Fruit fly (Drosophila melanogaster): ENCODE data around the gene CG17105.

The CG17105 gene

dm6 chr2L:10680584-10681080 lies at the start of gene CG17105:
TSS of gene CG17105 (plus strand) at chr2L:10681030.
- no peak for TF ChIP-seq CG8478 (optimal IDR thresholded peaks at IDR 0.05)
- TF ChIP-seq usp (GFP tag; optimal IDR thresholded peaks at IDR 0.05), result no peak
- TF ChIP-seq pan (optimal IDR thresholded peaks at IDR 0.05), result no peak
- no peak for TF ChIP-seq EcR (GFP tag; optimal IDR thresholded peaks at IDR 0.05)
- TF ChIP-seq Dll (optimal IDR thresholded peaks at IDR 0.05), result no peak
- no peak for TF ChIP-seq psq (optimal IDR thresholded peaks at IDR 0.05)

DNA sequence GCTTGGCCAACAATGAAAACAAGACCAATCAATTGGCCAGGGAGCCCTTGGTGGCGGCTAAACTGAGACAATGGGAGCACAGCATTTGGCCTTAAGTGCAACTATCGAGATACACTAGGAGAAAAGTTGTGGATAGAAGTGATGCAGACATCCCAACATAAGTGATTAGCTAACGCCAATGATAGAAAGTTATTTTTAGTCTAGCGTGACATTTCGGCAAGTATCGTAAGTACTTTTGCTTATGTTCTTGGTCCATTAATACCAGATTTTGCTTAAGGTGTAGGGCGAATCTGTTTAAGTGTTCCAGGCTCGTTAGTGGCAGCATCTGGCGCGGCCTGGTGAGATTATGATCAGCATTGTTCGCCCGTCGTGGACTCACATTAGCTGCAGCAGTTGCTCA lies 48.1 kb upstream of the CG17105 start:
- TF ChIP-seq EcR (GFP tag; optimal IDR thresholded peaks at IDR 0.05), result no peak
- TF ChIP-seq psq (optimal IDR thresholded peaks at IDR 0.05), result no peak
- TF ChIP-seq Dll (optimal IDR thresholded peaks at IDR 0.05), result no peak
- TF ChIP-seq usp (GFP tag; optimal IDR thresholded peaks at IDR 0.05), result no peak
- TF ChIP-seq pan (optimal IDR thresholded peaks at IDR 0.05), result no peak
- TF ChIP-seq CG8478 (optimal IDR thresholded peaks at IDR 0.05), result no peak

DNA sequence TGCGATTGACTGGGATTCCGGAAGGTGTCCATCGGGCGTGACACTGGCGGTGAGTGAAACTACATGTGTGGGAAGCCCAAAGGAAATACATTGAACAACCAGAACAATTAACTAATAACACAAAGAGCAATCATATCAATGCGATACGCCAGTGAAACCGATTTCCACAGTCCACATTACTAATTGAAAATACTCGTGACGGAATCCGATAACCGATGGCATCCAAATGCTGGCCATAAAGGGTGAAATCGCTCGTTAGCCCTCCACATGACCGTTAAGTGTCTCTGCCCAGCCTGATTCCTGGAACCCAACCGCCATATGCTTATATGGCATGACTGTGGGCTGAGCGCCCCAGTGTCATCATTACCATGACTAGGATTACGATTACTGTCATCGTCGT lies 42.5 kb upstream of the CG17105 start, which contains the start of gene CG7329:
Gene CG7329, minus strand, starts transcription at position 101 of the 400 bp plus-strand sequence.
- TF ChIP-seq pan (optimal IDR thresholded peaks at IDR 0.05), result no peak
- TF ChIP-seq Dll (optimal IDR thresholded peaks at IDR 0.05), result no peak

- TF ChIP-seq EcR (GFP tag; optimal IDR thresholded peaks at IDR 0.05) (no peak), usp (GFP tag; optimal IDR thresholded peaks at IDR 0.05) (no peak), CG8478 (optimal IDR thresholded peaks at IDR 0.05) (no peak), psq (optimal IDR thresholded peaks at IDR 0.05) (no peak), pan (optimal IDR thresholded peaks at IDR 0.05) (no peak), Dll (optimal IDR thresholded peaks at IDR 0.05) (no peak)
Measured at dm6 chr2L:10639631-10640030, 41.2 kb upstream of the CG17105 start, which contains the start of gene CG31872. TSS of gene CG31872 (plus strand) at chr2L:10639931.

DNA sequence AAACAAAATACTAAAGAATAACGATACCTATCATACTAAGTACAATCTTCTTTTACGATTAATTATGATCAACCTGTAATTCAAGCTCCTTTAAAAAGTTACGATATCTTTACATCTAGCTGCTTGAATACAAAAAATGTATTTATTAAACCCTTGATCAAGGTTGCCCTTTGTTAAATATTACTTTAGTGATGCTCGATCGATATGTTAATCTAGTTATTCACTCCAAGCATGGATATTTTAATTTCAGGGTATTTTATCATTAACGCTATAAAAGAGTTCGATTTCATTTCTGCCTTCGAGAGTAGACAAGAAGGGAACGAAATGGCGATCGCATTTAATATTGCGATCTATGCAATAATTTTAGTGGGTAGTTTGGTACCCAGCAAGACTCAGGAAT lies 37.2 kb upstream of the CG17105 start, which contains the start of gene CG18284:
Gene CG18284, plus strand, starts transcription at position 301 of the 400 bp plus-strand sequence.
- TF ChIP-seq pan (optimal IDR thresholded peaks at IDR 0.05) (no peak), psq (optimal IDR thresholded peaks at IDR 0.05) (no peak)

DNA sequence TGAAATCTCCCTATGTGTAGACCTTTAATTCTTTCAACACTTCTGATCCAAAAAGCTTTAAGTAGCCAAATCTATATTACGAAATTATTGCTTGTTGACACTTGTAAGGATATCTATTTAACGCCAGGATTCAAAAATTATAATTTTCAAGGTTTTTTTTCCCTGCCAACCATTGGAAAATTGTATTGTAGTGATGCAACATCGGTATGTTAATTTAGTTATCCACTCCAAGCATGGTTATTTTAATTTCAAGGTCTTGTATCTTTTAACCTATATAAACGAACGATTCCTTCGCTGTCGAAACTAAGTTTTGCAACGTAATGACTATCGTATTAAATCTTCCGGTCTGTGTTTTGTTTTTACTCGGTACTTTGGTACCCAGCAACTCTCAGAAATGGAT lies 34.7 kb upstream of the CG17105 start, which contains the start of gene CG17097:
Gene CG17097, plus strand, starts transcription at position 301 of the 400 bp plus-strand sequence.
- no peak for TF ChIP-seq EcR (GFP tag; optimal IDR thresholded peaks at IDR 0.05)
- no peak for TF ChIP-seq psq (optimal IDR thresholded peaks at IDR 0.05)
- no peak for TF ChIP-seq CG8478 (optimal IDR thresholded peaks at IDR 0.05)
- no peak for TF ChIP-seq usp (GFP tag; optimal IDR thresholded peaks at IDR 0.05)
- no peak for TF ChIP-seq pan (optimal IDR thresholded peaks at IDR 0.05)
- no peak for TF ChIP-seq Dll (optimal IDR thresholded peaks at IDR 0.05)

DNA sequence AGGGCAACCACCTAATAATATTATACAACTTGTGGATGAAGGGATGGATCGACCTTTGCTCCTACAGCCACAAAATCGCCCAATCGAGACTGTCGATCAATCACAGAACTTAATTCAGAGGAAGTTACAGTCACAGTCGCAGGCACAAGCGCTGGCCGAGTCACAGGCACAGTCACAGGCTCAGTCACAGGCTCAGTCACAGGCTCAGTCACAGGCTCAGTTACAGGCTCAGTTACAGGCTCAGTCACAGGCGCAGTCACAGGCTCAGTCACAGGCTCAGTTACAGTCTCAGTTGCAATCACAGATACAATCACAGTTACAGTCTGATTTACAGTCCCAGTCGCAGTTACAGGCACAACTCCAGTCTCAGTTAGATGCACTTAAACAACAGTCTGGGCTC lies 34.1 kb upstream of the CG17105 start:
- no peak for TF ChIP-seq EcR (GFP tag; optimal IDR thresholded peaks at IDR 0.05)
- no peak for TF ChIP-seq Dll (optimal IDR thresholded peaks at IDR 0.05)
- TF ChIP-seq psq (optimal IDR thresholded peaks at IDR 0.05), result no peak
- no peak for TF ChIP-seq pan (optimal IDR thresholded peaks at IDR 0.05)
- TF ChIP-seq CG8478 (optimal IDR thresholded peaks at IDR 0.05), result no peak
- no peak for TF ChIP-seq usp (GFP tag; optimal IDR thresholded peaks at IDR 0.05)

DNA sequence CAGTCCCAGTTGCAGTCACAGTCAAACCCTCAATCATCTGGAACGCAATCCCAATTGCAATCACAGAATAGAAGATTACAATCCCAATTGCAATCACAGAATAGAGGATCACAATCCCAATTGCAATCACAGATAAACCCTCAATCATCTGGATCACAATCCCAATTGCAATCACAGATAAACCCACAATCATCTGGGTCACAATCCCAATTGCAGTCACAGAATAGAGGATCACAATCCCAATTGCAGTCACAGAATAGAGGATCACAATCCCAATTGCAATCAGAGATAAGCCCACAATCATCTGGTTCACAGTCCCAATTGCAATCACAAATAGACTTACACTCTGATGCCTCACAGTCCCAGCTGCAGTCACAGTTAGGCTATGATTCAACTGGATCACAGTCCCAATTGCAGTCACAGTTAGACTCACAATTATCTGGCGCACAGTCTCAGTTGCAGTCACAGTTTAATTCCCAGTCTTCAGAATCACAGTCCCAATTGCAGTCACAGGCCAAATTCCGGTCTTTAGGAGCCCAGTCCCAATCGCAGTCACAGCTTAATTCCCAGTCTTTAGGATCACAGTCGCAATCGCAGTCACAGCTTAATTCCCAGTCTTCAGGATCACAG lies 33.0 kb upstream of the CG17105 start:
- TF ChIP-seq EcR (GFP tag; optimal IDR thresholded peaks at IDR 0.05), result no peak
- no peak for TF ChIP-seq CG8478 (optimal IDR thresholded peaks at IDR 0.05)
- no peak for TF ChIP-seq psq (optimal IDR thresholded peaks at IDR 0.05)
- TF ChIP-seq Dll (optimal IDR thresholded peaks at IDR 0.05), result no peak
- TF ChIP-seq pan (optimal IDR thresholded peaks at IDR 0.05), result no peak
- no peak for TF ChIP-seq usp (GFP tag; optimal IDR thresholded peaks at IDR 0.05)

- TF ChIP-seq Dll (optimal IDR thresholded peaks at IDR 0.05), result no peak
- no peak for TF ChIP-seq pan (optimal IDR thresholded peaks at IDR 0.05)
- no peak for TF ChIP-seq psq (optimal IDR thresholded peaks at IDR 0.05)
Measured at dm6 chr2L:10651313-10651712, 29.5 kb upstream of the CG17105 start, which contains the start of gene dbf. TSS of gene dbf (plus strand) at chr2L:10651613.

- TF ChIP-seq Dll (optimal IDR thresholded peaks at IDR 0.05), result no peak
- TF ChIP-seq psq (optimal IDR thresholded peaks at IDR 0.05), result no peak
- no peak for TF ChIP-seq EcR (GFP tag; optimal IDR thresholded peaks at IDR 0.05)
- TF ChIP-seq pan (optimal IDR thresholded peaks at IDR 0.05), result no peak
- no peak for TF ChIP-seq CG8478 (optimal IDR thresholded peaks at IDR 0.05)
- no peak for TF ChIP-seq usp (GFP tag; optimal IDR thresholded peaks at IDR 0.05)
Measured at dm6 chr2L:10654520-10654919, 26.3 kb upstream of the CG17105 start.

DNA sequence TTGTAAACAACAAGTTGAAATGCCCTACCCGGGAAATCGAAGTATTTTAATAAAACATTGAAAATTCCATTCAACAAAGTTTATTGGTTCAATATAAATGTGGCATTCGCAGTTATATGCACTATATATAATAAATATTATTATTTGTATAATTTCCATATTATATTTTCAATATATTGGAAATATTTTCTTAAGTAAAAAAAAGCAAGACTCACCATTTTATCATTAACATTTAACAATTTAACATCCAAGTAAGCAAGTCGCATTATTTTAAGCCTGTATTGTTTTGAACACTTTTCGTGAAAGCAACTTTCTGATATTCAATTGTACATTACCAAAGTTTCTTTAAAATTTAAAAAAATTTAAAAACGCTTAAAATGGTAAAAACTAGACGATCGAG lies 22.8 kb upstream of the CG17105 start, which contains the start of gene CG45690:
Gene CG45690, plus strand, starts transcription at position 301 of the 400 bp plus-strand sequence.
- TF ChIP-seq pan (optimal IDR thresholded peaks at IDR 0.05) (no peak), CG8478 (optimal IDR thresholded peaks at IDR 0.05) (no peak), Dll (optimal IDR thresholded peaks at IDR 0.05) (no peak), EcR (GFP tag; optimal IDR thresholded peaks at IDR 0.05) (no peak), usp (GFP tag; optimal IDR thresholded peaks at IDR 0.05) (no peak), psq (optimal IDR thresholded peaks at IDR 0.05) (no peak)

dm6 chr2L:10661490-10662240 lies 19.2 kb upstream of the CG17105 start, which contains the start of gene CG31871:
TSS of gene CG31871 (plus strand) at chr2L:10662081.
- TF ChIP-seq pan (optimal IDR thresholded peaks at IDR 0.05), result no peak
- no peak for TF ChIP-seq EcR (GFP tag; optimal IDR thresholded peaks at IDR 0.05)
- no peak for TF ChIP-seq psq (optimal IDR thresholded peaks at IDR 0.05)
- no peak for TF ChIP-seq Dll (optimal IDR thresholded peaks at IDR 0.05)
- no peak for TF ChIP-seq CG8478 (optimal IDR thresholded peaks at IDR 0.05)
- TF ChIP-seq usp (GFP tag; optimal IDR thresholded peaks at IDR 0.05), result no peak
